Fruit fly (Drosophila melanogaster): Measurements from ENCODE around the gene CG16781.

The CG16781 gene

dm6 chrX:3476009-3476408, 12.2 kb upstream of the CG16781 start (continued):
- no peak for TF ChIP-seq CG6175 (GFP tag; IDR thresholded peaks at IDR 0.05)
- no peak for TF ChIP-seq mld (GFP tag; IDR thresholded peaks at IDR 0.05; ENCODE audit: partially characterized antibody)
- peak; percentile 27 for TF ChIP-seq PHDP (tag; optimal IDR thresholded peaks at IDR 0.05)
- no peak for TF ChIP-seq CG5180 (GFP tag; optimal IDR thresholded peaks at IDR 0.05)
- TF ChIP-seq fd96Cb (tag; optimal IDR thresholded peaks at IDR 0.05): peak; percentile 55
- no peak for TF ChIP-seq ap (GFP tag; IDR thresholded peaks at IDR 0.05)
- peak; percentile 35 for TF ChIP-seq chn (GFP tag; optimal IDR thresholded peaks at IDR 0.05)
- TF ChIP-seq Xbp1 (GFP tag; optimal IDR thresholded peaks at IDR 0.05): peak; percentile 58
- TF ChIP-seq CG31224 (GFP tag; IDR thresholded peaks at IDR 0.05): no peak
- no peak for TF ChIP-seq Dfd (GFP tag; optimal IDR thresholded peaks at IDR 0.05)
- peak; percentile 5 for TF ChIP-seq Vsx1 (GFP tag; optimal IDR thresholded peaks at IDR 0.05)
- no peak for TF ChIP-seq Hey (tag; optimal IDR thresholded peaks at IDR 0.05)
- peak; percentile 4 for TF ChIP-seq CG6254 (GFP tag; optimal IDR thresholded peaks at IDR 0.05)
- TF ChIP-seq CG8924 (tag; optimal IDR thresholded peaks at IDR 0.05): peak; percentile 37
- peak; percentile 5 for TF ChIP-seq tin (GFP tag; optimal IDR thresholded peaks at IDR 0.05)
- TF ChIP-seq CG4404 (GFP tag; IDR thresholded peaks at IDR 0.05): no peak
- peak; percentile 52 for TF ChIP-seq CG12391 (tag; optimal IDR thresholded peaks at IDR 0.05)
- no peak for TF ChIP-seq CG12219 (GFP tag; optimal IDR thresholded peaks at IDR 0.05)
- TF ChIP-seq sc (optimal IDR thresholded peaks at IDR 0.05): no peak
- TF ChIP-seq sc (GFP tag; optimal IDR thresholded peaks at IDR 0.05): peak; percentile 50
- no peak for TF ChIP-seq psq (GFP tag; optimal IDR thresholded peaks at IDR 0.05)
- TF ChIP-seq pb (GFP tag; optimal IDR thresholded peaks at IDR 0.05): no peak
- TF ChIP-seq corto (GFP tag; optimal IDR thresholded peaks at IDR 0.05): no peak
- peak; percentile 1 for TF ChIP-seq bcd (GFP tag; optimal IDR thresholded peaks at IDR 0.05)
- TF ChIP-seq CG9797 (GFP tag; optimal IDR thresholded peaks at IDR 0.05): no peak
- TF ChIP-seq BtbVII (GFP tag; optimal IDR thresholded peaks at IDR 0.05): no peak
- peak; percentile 7 for TF ChIP-seq mam (GFP tag; optimal IDR thresholded peaks at IDR 0.05)
- TF ChIP-seq CG33213 (GFP tag; optimal IDR thresholded peaks at IDR 0.05): no peak
- TF ChIP-seq tx (GFP tag; optimal IDR thresholded peaks at IDR 0.05): no peak
- no peak for TF ChIP-seq Hr3 (GFP tag; optimal IDR thresholded peaks at IDR 0.05)
- no peak for TF ChIP-seq abd-A (tag; optimal IDR thresholded peaks at IDR 0.05)
- no peak for TF ChIP-seq CG2875 (GFP tag; optimal IDR thresholded peaks at IDR 0.05)
- no peak for TF ChIP-seq Hand (GFP tag; optimal IDR thresholded peaks at IDR 0.05)
- no peak for TF ChIP-seq Optix (GFP tag; IDR thresholded peaks at IDR 0.05)
- no peak for TF ChIP-seq caup (GFP tag; optimal IDR thresholded peaks at IDR 0.05; ENCODE audit: severe bottlenecking)
- peak in 1 of 2 experiments; percentile 19 for TF ChIP-seq Eip74EF (GFP tag; optimal IDR thresholded peaks at IDR 0.05)
- TF ChIP-seq CG15514 (GFP tag; optimal IDR thresholded peaks at IDR 0.05): no peak
- TF ChIP-seq ERR (GFP tag; optimal IDR thresholded peaks at IDR 0.05): no peak
- TF ChIP-seq CG32767 (GFP tag; IDR thresholded peaks at IDR 0.05): no peak
- TF ChIP-seq disco-r (GFP tag; optimal IDR thresholded peaks at IDR 0.05): no peak
- no peak for TF ChIP-seq usp (GFP tag; optimal IDR thresholded peaks at IDR 0.05)
- TF ChIP-seq ems (GFP tag; optimal IDR thresholded peaks at IDR 0.05): no peak
- no peak for TF ChIP-seq slou (GFP tag; optimal IDR thresholded peaks at IDR 0.05)
- no peak for TF ChIP-seq Nf-YC (tag; optimal IDR thresholded peaks at IDR 0.05)
- TF ChIP-seq bbx (GFP tag; IDR thresholded peaks at IDR 0.05; ENCODE audit: partially characterized antibody): no peak
- TF ChIP-seq Spps (tag; optimal IDR thresholded peaks at IDR 0.05): peak; percentile 5
- TF ChIP-seq CG1024 (GFP tag; IDR thresholded peaks at IDR 0.05): no peak
- no peak for TF ChIP-seq CG7745 (tag; optimal IDR thresholded peaks at IDR 0.05)
- TF ChIP-seq CG4730 (GFP tag; IDR thresholded peaks at IDR 0.05): no peak
- no peak for TF ChIP-seq CG12299 (tag; optimal IDR thresholded peaks at IDR 0.05)
- no peak for TF ChIP-seq CG10209 (GFP tag; optimal IDR thresholded peaks at IDR 0.05)
